Fruit fly (Drosophila melanogaster) whole organism: ENCODE measurements around the gene CG6689.

Source experiments
- CG8478 ChIP-seq: fragments of >200 bp; optimal IDR thresholded peaks from 2 replicates; lab custom pipeline; 2018; ENCODE audit warnings: inconsistent platforms
- Dll ChIP-seq: fragments of >200 bp; optimal IDR thresholded peaks from 2 replicates; lab custom pipeline; 2017
- EcR ChIP-seq, 2 experiments: fragments of >200 bp; optimal IDR thresholded peaks; 2 replicates each; lab custom pipeline; 2017; ENCODE audit warnings: missing biosample characterization in 2 of 2, missing genetic modification characterization in 2 of 2, missing genetic modification reagents in 2 of 2
- pan ChIP-seq: fragments of >200 bp; optimal IDR thresholded peaks from 2 replicates; lab custom pipeline; 2017
- psq ChIP-seq: fragments of >200 bp; optimal IDR thresholded peaks from 2 replicates; lab custom pipeline; 2017
- usp ChIP-seq: fragments of >200 bp; optimal IDR thresholded peaks from 2 replicates; lab custom pipeline; 2017; ENCODE audit warnings: missing biosample characterization, missing genetic modification characterization, mixed read lengths

DNA sequence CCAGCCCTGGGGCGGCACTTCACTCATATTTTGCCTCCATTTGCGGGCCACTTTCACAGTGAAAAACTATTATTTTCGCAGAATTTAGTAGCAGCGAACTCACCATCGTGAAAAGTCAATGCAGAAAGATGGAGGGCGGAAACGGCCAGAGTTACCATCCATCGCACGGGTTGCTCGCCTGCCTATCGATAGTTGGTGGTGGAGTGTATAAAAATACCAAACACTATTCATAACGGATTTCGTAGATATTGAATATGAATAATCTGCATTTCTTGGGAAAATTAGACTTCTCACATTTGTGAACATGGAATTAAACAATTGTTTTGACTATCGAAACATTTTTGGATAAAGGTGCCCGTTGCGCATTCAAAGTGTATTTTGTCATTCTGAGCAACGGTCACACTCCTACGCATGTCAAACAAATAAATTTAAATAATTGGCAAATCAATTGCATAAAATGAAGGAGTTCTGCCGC lies 3.7 kb downstream of the CG6689 start, which contains the start of the genes RpS25 and CG4820:
- no peak for TF ChIP-seq psq (lab: Kevin White, UChicago)
- no peak for TF ChIP-seq CG8478
- no peak for TF ChIP-seq usp (GFP tag; lab: Kevin White, UChicago)
- TF ChIP-seq pan, result no peak
- TF ChIP-seq Dll, result no peak
- TF ChIP-seq EcR (GFP tag; optimal IDR thresholded peaks at IDR 0.05; lab: Kevin White, UChicago), result no peak
